Fruit fly (Drosophila melanogaster): Measurements from ENCODE around the gene CG33494.
A peak's percentile ranks its signal among the peaks of the same experiment; 100 is the strongest.

CG33494 gene

dm6 chr3R:25515450-25516288 lies 20.7 kb upstream of the CG33494 start, which contains the start of gene msi (continued):
- TF ChIP-seq hkb (optimal IDR thresholded peaks at IDR 0.05) (no peak), hkb (GFP tag; IDR thresholded peaks at IDR 0.05) (peak; percentile 99), Bgb (GFP tag; IDR thresholded peaks at IDR 0.05; ENCODE audit: partially characterized antibody) (peak; percentile 65; the same call in 1 of the 2 replicates), vvl (GFP tag; IDR thresholded peaks at IDR 0.05) (peak; percentile 100), Abd-B (GFP tag; optimal IDR thresholded peaks at IDR 0.05) (peak; percentile 100), CG6254 (GFP tag; optimal IDR thresholded peaks at IDR 0.05) (peak; percentile 96), Dref (GFP tag; IDR thresholded peaks at IDR 0.05) (no peak), CG18619 (GFP tag; optimal IDR thresholded peaks at IDR 0.05) (peak; percentile 99), CG42726 (GFP tag; IDR thresholded peaks at IDR 0.05; ENCODE audit: partially characterized antibody) (peak; percentile 83), Hr51 (GFP tag; optimal IDR thresholded peaks at IDR 0.05) (peak; percentile 86 to 100), vnd (GFP tag; IDR thresholded peaks at IDR 0.05; ENCODE audit: partially characterized antibody) (no peak), CG11696 (GFP tag; IDR thresholded peaks at IDR 0.05) (peak; percentile 93), trh (GFP tag; optimal IDR thresholded peaks at IDR 0.05) (peak; percentile 92), zen2 (GFP tag; IDR thresholded peaks at IDR 0.05; ENCODE audit: partially characterized antibody) (peak; percentile 52; the same call in 2 of the 3 replicates), ERR (GFP tag; optimal IDR thresholded peaks at IDR 0.05) (peak; percentile 35), CG11093 (GFP tag; IDR thresholded peaks at IDR 0.05) (peak; percentile 99), ham (GFP tag; IDR thresholded peaks at IDR 0.05) (peak; percentile 85), run (tag; optimal IDR thresholded peaks at IDR 0.05) (peak; percentile 99), dan (GFP tag; IDR thresholded peaks at IDR 0.05) (peak; percentile 77), CG9932 (GFP tag; IDR thresholded peaks at IDR 0.05) (peak; percentile 98), CG13775 (GFP tag; optimal IDR thresholded peaks at IDR 0.05) (peak; percentile 98), Adf1 (GFP tag; IDR thresholded peaks at IDR 0.05) (peak; percentile 90), GATAe (GFP tag; conservative IDR thresholded peaks at IDR 0.05) (peak; percentile 96), scrt (GFP tag; optimal IDR thresholded peaks at IDR 0.05) (peak; percentile 97), CG15696 (tag; optimal IDR thresholded peaks at IDR 0.05) (peak; percentile 92), ci (GFP tag; IDR thresholded peaks at IDR 0.05) (peak; percentile 98), Myb (GFP tag; optimal IDR thresholded peaks at IDR 0.05) (peak; percentile 63), lbe (GFP tag; optimal IDR thresholded peaks at IDR 0.05) (peak; percentile 95), lov (optimal IDR thresholded peaks at IDR 0.05) (no peak), lov (GFP tag; IDR thresholded peaks at IDR 0.05) (peak; percentile 98), CG17359 (tag; optimal IDR thresholded peaks at IDR 0.05) (peak; percentile 99), Xbp1 (GFP tag; optimal IDR thresholded peaks at IDR 0.05) (peak; percentile 98), gem (tag; optimal IDR thresholded peaks at IDR 0.05) (peak; percentile 100), CG16813 (GFP tag; IDR thresholded peaks at IDR 0.05; ENCODE audit: partially characterized antibody) (no peak), h (optimal IDR thresholded peaks at IDR 0.05) (no peak), CG8089 (GFP tag; optimal IDR thresholded peaks at IDR 0.05) (no peak), CG6689 (GFP tag; IDR thresholded peaks at IDR 0.05) (peak; percentile 99), org-1 (GFP tag; optimal IDR thresholded peaks at IDR 0.05) (peak; percentile 96), Nf-YC (tag; optimal IDR thresholded peaks at IDR 0.05) (peak; percentile 92), Dbx (GFP tag; IDR thresholded peaks at IDR 0.05) (peak; percentile 99), CG10654 (GFP tag; optimal IDR thresholded peaks at IDR 0.05) (peak; percentile 97), dpn (GFP tag; optimal IDR thresholded peaks at IDR 0.05) (peak; percentile 71 to 98), Sin3A (optimal IDR thresholded peaks at IDR 0.05) (no peak), bab2 (GFP tag; optimal IDR thresholded peaks at IDR 0.05) (peak; percentile 81), Antp (GFP tag; optimal IDR thresholded peaks at IDR 0.05) (peak; percentile 66), pho (GFP tag; optimal IDR thresholded peaks at IDR 0.05) (peak; percentile 40), repo (GFP tag; optimal IDR thresholded peaks at IDR 0.05) (peak; percentile 5), CG11085 (GFP tag; IDR thresholded peaks at IDR 0.05) (peak; percentile 98), Elba2 (GFP tag; optimal IDR thresholded peaks at IDR 0.05) (peak; percentile 59), unpg (GFP tag; optimal IDR thresholded peaks at IDR 0.05) (peak; percentile 99)
